Worm (Caenorhabditis elegans) whole organism, dauer: ENCODE measurements around the gene twk-33.

Experiments used
- unc-62 ChIP-seq: sonication (generic microtip); optimal IDR thresholded peaks from 2 replicates; lab custom pipeline; 2017; ENCODE audit warnings: missing biosample characterization, missing genetic modification reagents, missing genetic modification characterization

Gene twk-33

ce11 chrV:17668531-17668930 lies 45.6 kb downstream of the twk-33 start, which contains the start of gene str-89:
Gene str-89 (plus strand): TSS chrV:17668831.
- TF ChIP-seq unc-62 (GFP tag; lab: Kevin White, UChicago): no peak

- no peak for TF ChIP-seq unc-62 (GFP tag; lab: Kevin White, UChicago)
Measured at ce11 chrV:17667676-17668075, 46.5 kb downstream of the twk-33 start, which contains the start of gene F59A1.12. Gene F59A1.12 (minus strand): TSS chrV:17667776.

- no peak for TF ChIP-seq unc-62 (GFP tag; lab: Kevin White, UChicago)
Measured at ce11 chrV:17665906-17666305, 48.3 kb downstream of the twk-33 start, which contains the start of gene F59A1.11. Gene F59A1.11 (minus strand): TSS chrV:17666006.

ce11 chrV:17664367-17664766 lies 49.8 kb downstream of the twk-33 start:
- no peak for TF ChIP-seq unc-62 (GFP tag; lab: Kevin White, UChicago)

ce11 chrV:17662260-17662659 lies 51.9 kb downstream of the twk-33 start:
- no peak for TF ChIP-seq unc-62 (GFP tag; lab: Kevin White, UChicago)
